Worm (Caenorhabditis elegans) whole organism, midembryonic: ENCODE results near the gene F33C8.2.

ENCODE experiments used
- klf-2 ChIP-seq: fragments of 200-800 bp; sonication (Bioruptor generic); conservative IDR thresholded peaks from 2 replicates; pipeline ENCODE4 v1.3.6; 2022; ENCODE audit warnings: missing genetic modification reagents, missing genetic modification characterization, missing compliant biosample characterization
- ref-1 ChIP-seq: fragments of 200-800 bp; sonication (Bioruptor generic); conservative IDR thresholded peaks from 2 replicates; pipeline ENCODE4 v1.3.6; 2022; ENCODE audit warnings: missing genetic modification reagents, missing genetic modification characterization, missing compliant biosample characterization

- TF ChIP-seq klf-2 (GFP tag; lab: Robert Waterston, UW) (no peak), ref-1 (GFP tag; lab: Robert Waterston, UW) (no peak)
Observed at ce11 chrX:14768989-14769388, 47.8 kb downstream of the F33C8.2 start.
